Fruit fly (Drosophila melanogaster) whole organism, pupa: ENCODE results near the gene CG10887.

Experiments
- CG12605 ChIP-seq: fragments of 200-800 bp; sonication (Bioruptor generic); IDR thresholded peaks from 2 replicates; pipeline ENCODE4 v1.3.6; 2022; ENCODE audit warnings: missing biosample characterization, missing genetic modification characterization
- CG14655 ChIP-seq: fragments of 200-800 bp; sonication (Bioruptor generic); optimal IDR thresholded peaks from 3 replicates; lab custom pipeline; 2017; ENCODE audit warnings: mild to moderate bottlenecking, missing biosample characterization, missing genetic modification reagents, missing genetic modification characterization
- CG15710 ChIP-seq: fragments of 200-800 bp; sonication (Bioruptor generic); optimal IDR thresholded peaks from 2 replicates; lab custom pipeline; 2018; ENCODE audit warnings: missing biosample characterization, mild to moderate bottlenecking, missing genetic modification characterization, moderate library complexity
- CG32121 ChIP-seq: fragments of 200-800 bp; sonication (Bioruptor generic); IDR thresholded peaks from 2 replicates; pipeline ENCODE4 v1.3.6; 2022; ENCODE audit warnings: missing biosample characterization, missing genetic modification characterization
- CG34367 ChIP-seq: fragments of 200-800 bp; sonication (Bioruptor generic); optimal IDR thresholded peaks from 2 replicates; lab custom pipeline; 2018; ENCODE audit warnings: missing biosample characterization, mild to moderate bottlenecking, missing genetic modification characterization
- CG4496 ChIP-seq: fragments of 200-800 bp; sonication (Bioruptor generic); IDR thresholded peaks from 3 replicates; pipeline ENCODE4 v1.3.6; 2022; ENCODE audit warnings: missing biosample characterization, missing genetic modification characterization
- CG8159 ChIP-seq: fragments of 200-800 bp; sonication (Bioruptor generic); optimal IDR thresholded peaks from 3 replicates; lab custom pipeline; 2018; ENCODE audit warnings: missing biosample characterization, mild to moderate bottlenecking, missing genetic modification characterization, moderate library complexity
- EcR ChIP-seq: fragments of 200-800 bp; sonication (Bioruptor generic); optimal IDR thresholded peaks from 3 replicates; lab custom pipeline; 2019; ENCODE audit warnings: missing biosample characterization, missing genetic modification characterization, mild to moderate bottlenecking, moderate library complexity, missing genetic modification reagents
- Pif1A ChIP-seq: fragments of 200-800 bp; sonication (Bioruptor generic); optimal IDR thresholded peaks from 3 replicates; lab custom pipeline; 2016; ENCODE audit warnings: missing biosample characterization, missing genetic modification characterization
- Snoo ChIP-seq: fragments of 200-800 bp; sonication (Bioruptor generic); optimal IDR thresholded peaks from 3 replicates; lab custom pipeline; 2017; ENCODE audit warnings: missing biosample characterization, mild to moderate bottlenecking, missing genetic modification characterization, inconsistent platforms
- fd96Ca ChIP-seq: fragments of 200-800 bp; sonication (Bioruptor generic); IDR thresholded peaks from 3 replicates; pipeline ENCODE4 v1.3.6; 2022; ENCODE audit warnings: missing biosample characterization, missing genetic modification characterization

dm6 chr3R:20080205-20080604 lies 34.4 kb upstream of the CG10887 start:
- TF ChIP-seq EcR (GFP tag; lab: Kevin White, UChicago) = no peak
- TF ChIP-seq CG8159 (tag; lab: Kevin White, UChicago) = no peak
- no peak for TF ChIP-seq fd96Ca (GFP tag; lab: Robert Waterston, UW)
- TF ChIP-seq CG12605 (GFP tag; lab: Robert Waterston, UW) = no peak
- no peak for TF ChIP-seq CG15710 (tag; lab: Kevin White, UChicago)
- no peak for TF ChIP-seq Snoo (tag; lab: Kevin White, UChicago)
- TF ChIP-seq Pif1A (GFP tag; lab: Kevin White, UChicago) = no peak
- no peak for TF ChIP-seq CG32121
- no peak for TF ChIP-seq CG34367 (tag; lab: Kevin White, UChicago)
- no peak for TF ChIP-seq CG14655 (GFP tag; lab: Kevin White, UChicago)
- TF ChIP-seq CG4496 (GFP tag; lab: Robert Waterston, UW) = no peak
